Worm (Caenorhabditis elegans): ENCODE results near the gene M03B6.1.

Gene M03B6.1

ce11 chrX:13838019-13838418 lies 3.4 kb upstream of the M03B6.1 start:
- TF ChIP-seq aly-2 (tag; optimal IDR thresholded peaks at IDR 0.05) (no peak), nhr-67 (tag; optimal IDR thresholded peaks at IDR 0.05) (no peak), snpc-4 (tag; optimal IDR thresholded peaks at IDR 0.05) (no peak), fkh-10 (GFP tag; optimal IDR thresholded peaks at IDR 0.05) (no peak), nhr-12 (tag; optimal IDR thresholded peaks at IDR 0.05) (no peak), unc-39 (tag; optimal IDR thresholded peaks at IDR 0.05) (no peak), unc-62 (GFP tag; optimal IDR thresholded peaks at IDR 0.05) (no peak), ama-1 (optimal IDR thresholded peaks at IDR 0.05) (no peak), tbx-2 (tag; optimal IDR thresholded peaks at IDR 0.05) (no peak), skn-1 (tag; optimal IDR thresholded peaks at IDR 0.05) (no peak), nhr-11 (tag; optimal IDR thresholded peaks at IDR 0.05) (no peak), elt-2 (tag; optimal IDR thresholded peaks at IDR 0.05) (no peak), daf-12 (tag; optimal IDR thresholded peaks at IDR 0.05) (no peak), fos-1 (tag; optimal IDR thresholded peaks at IDR 0.05) (no peak), ztf-4 (tag; optimal IDR thresholded peaks at IDR 0.05) (no peak), zag-1 (tag; optimal IDR thresholded peaks at IDR 0.05) (no peak), lin-15B (tag; optimal IDR thresholded peaks at IDR 0.05) (no peak), nfya-1 (tag; optimal IDR thresholded peaks at IDR 0.05; ENCODE audit: insufficient read depth) (no peak), hmg-11 (tag; optimal IDR thresholded peaks at IDR 0.05) (no peak), elt-3 (tag; optimal IDR thresholded peaks at IDR 0.05) (no peak)

- TF ChIP-seq pha-4 (tag; optimal IDR thresholded peaks at IDR 0.05) (no peak), nhr-11 (tag; optimal IDR thresholded peaks at IDR 0.05) (no peak), lin-39 (tag; optimal IDR thresholded peaks at IDR 0.05) (no peak), ceh-9 (tag; optimal IDR thresholded peaks at IDR 0.05) (no peak), egl-5 (tag; optimal IDR thresholded peaks at IDR 0.05) (no peak), eor-1 (tag; optimal IDR thresholded peaks at IDR 0.05) (no peak), hmg-11 (tag; optimal IDR thresholded peaks at IDR 0.05) (no peak)
Observed at ce11 chrX:13840336-13840735, 1.1 kb upstream of the M03B6.1 start.

ce11 chrX:13843676-13844075 lies 2.3 kb downstream of the M03B6.1 start, which contains the start of gene M03B6.5:
Gene M03B6.5, plus strand, starts transcription at chrX:13843976.
- TF ChIP-seq nhr-28 (tag; optimal IDR thresholded peaks at IDR 0.05) (no peak), nhr-76 (tag; optimal IDR thresholded peaks at IDR 0.05) (no peak), unc-39 (tag; optimal IDR thresholded peaks at IDR 0.05) (no peak), aly-2 (tag; optimal IDR thresholded peaks at IDR 0.05) (no peak), ceh-16 (tag; optimal IDR thresholded peaks at IDR 0.05) (no peak), ceh-82 (tag; optimal IDR thresholded peaks at IDR 0.05) (no peak), egl-27 (tag; optimal IDR thresholded peaks at IDR 0.05) (no peak), lsy-12 (tag; optimal IDR thresholded peaks at IDR 0.05) (no peak), snpc-4 (tag; optimal IDR thresholded peaks at IDR 0.05) (no peak), nhr-43 (tag; optimal IDR thresholded peaks at IDR 0.05; ENCODE audit: poor library complexity, severe bottlenecking) (no peak), sea-2 (GFP tag; optimal IDR thresholded peaks at IDR 0.05) (no peak), eor-1 (tag; optimal IDR thresholded peaks at IDR 0.05) (no peak), tbx-2 (tag; optimal IDR thresholded peaks at IDR 0.05) (no peak), ceh-28 (tag; optimal IDR thresholded peaks at IDR 0.05) (no peak)

ce11 chrX:13846024-13846423 lies 4.6 kb downstream of the M03B6.1 start:
- TF ChIP-seq lin-39 (tag; optimal IDR thresholded peaks at IDR 0.05), result peak; percentile 1
- TF ChIP-seq elt-2 (tag; optimal IDR thresholded peaks at IDR 0.05), result no peak

ce11 chrX:13850359-13850758 lies 8.9 kb downstream of the M03B6.1 start:
- TF ChIP-seq elt-2 (tag; optimal IDR thresholded peaks at IDR 0.05) (peak; percentile 51), elt-3 (tag; optimal IDR thresholded peaks at IDR 0.05) (no peak)

- TF ChIP-seq eor-1 (tag; optimal IDR thresholded peaks at IDR 0.05) (no peak), R02D3.7 (tag; optimal IDR thresholded peaks at IDR 0.05) (no peak), ZK546.5 (tag; optimal IDR thresholded peaks at IDR 0.05) (no peak), fos-1 (tag; optimal IDR thresholded peaks at IDR 0.05) (no peak), nhr-12 (tag; optimal IDR thresholded peaks at IDR 0.05) (no peak), hmg-11 (tag; optimal IDR thresholded peaks at IDR 0.05) (no peak), fkh-2 (tag; optimal IDR thresholded peaks at IDR 0.05) (no peak), sea-2 (GFP tag; optimal IDR thresholded peaks at IDR 0.05) (no peak), egl-27 (tag; optimal IDR thresholded peaks at IDR 0.05) (no peak), nhr-25 (tag; optimal IDR thresholded peaks at IDR 0.05) (no peak), ceh-16 (tag; optimal IDR thresholded peaks at IDR 0.05) (no peak), lin-15B (tag; optimal IDR thresholded peaks at IDR 0.05) (no peak), elt-2 (tag; optimal IDR thresholded peaks at IDR 0.05) (peak; percentile 24), ztf-4 (tag; optimal IDR thresholded peaks at IDR 0.05) (no peak), nhr-23 (tag; optimal IDR thresholded peaks at IDR 0.05) (no peak), ceh-28 (tag; optimal IDR thresholded peaks at IDR 0.05) (no peak), egl-5 (tag; optimal IDR thresholded peaks at IDR 0.05) (peak; percentile 37), mdl-1 (tag; optimal IDR thresholded peaks at IDR 0.05) (no peak), pqm-1 (tag; optimal IDR thresholded peaks at IDR 0.05) (peak; percentile 31), aly-2 (tag; optimal IDR thresholded peaks at IDR 0.05) (no peak), nhr-11 (tag; optimal IDR thresholded peaks at IDR 0.05) (no peak), mml-1 (tag; optimal IDR thresholded peaks at IDR 0.05) (no peak)
Observed at ce11 chrX:13851590-13851989, 10.2 kb downstream of the M03B6.1 start.
